Worm (Caenorhabditis elegans): ENCODE measurements around the gene aat-7.

aat-7 gene

ce11 chrII:1437449-1438335 is 51.0 kb downstream of the aat-7 start, which contains the start of gene nol-6:
TSS of gene nol-6 (minus strand) at chrII:1437499.
- peak; percentile 40 for TF ChIP-seq ces-1 (GFP tag; optimal IDR thresholded peaks at IDR 0.05)
- TF ChIP-seq mep-1 (tag; optimal IDR thresholded peaks at IDR 0.05): peak; percentile 9
- peak; percentile 8 for TF ChIP-seq lsy-2 (tag; optimal IDR thresholded peaks at IDR 0.05)
- no peak for TF ChIP-seq sptf-1 (tag; optimal IDR thresholded peaks at IDR 0.05)
- TF ChIP-seq unc-62 (GFP tag; optimal IDR thresholded peaks at IDR 0.05): no peak

ce11 chrII:1438336-1438589 is 51.6 kb downstream of the aat-7 start, which contains the start of gene Y51H7C.3:
TSS of gene Y51H7C.3 (plus strand) at chrII:1438490.
- TF ChIP-seq ces-1 (GFP tag; optimal IDR thresholded peaks at IDR 0.05): no peak
- no peak for TF ChIP-seq elt-3 (tag; optimal IDR thresholded peaks at IDR 0.05)
- TF ChIP-seq mep-1 (tag; optimal IDR thresholded peaks at IDR 0.05): no peak
- no peak for TF ChIP-seq mab-5 (tag; optimal IDR thresholded peaks at IDR 0.05)
- no peak for TF ChIP-seq lsy-2 (tag; optimal IDR thresholded peaks at IDR 0.05)
- TF ChIP-seq lin-13 (tag; optimal IDR thresholded peaks at IDR 0.05): no peak
- TF ChIP-seq zip-8 (tag; optimal IDR thresholded peaks at IDR 0.05): no peak
- no peak for TF ChIP-seq cnd-1 (tag; optimal IDR thresholded peaks at IDR 0.05)
- TF ChIP-seq blmp-1 (tag; optimal IDR thresholded peaks at IDR 0.05): no peak
- TF ChIP-seq unc-39 (tag; optimal IDR thresholded peaks at IDR 0.05): no peak
- no peak for TF ChIP-seq tbx-8 (GFP tag; optimal IDR thresholded peaks at IDR 0.05)

Measured in whole organism, mixed stage, embryonic.